Worm (Caenorhabditis elegans) whole organism, L3 larva: Measurements from ENCODE around the gene famh-161.
"Not testable (repeated sequence)": the region's sequence is repeated elsewhere in the genome, so short reads cannot be mapped to it uniquely, and the experiment has no call there.

Source experiments
- R02D3.7 ChIP-seq: fragments of 150-350 bp; optimal IDR thresholded peaks from 2 replicates; lab custom pipeline; 2014; ENCODE audit warnings: missing biosample characterization, missing genetic modification characterization
- ZK546.5 ChIP-seq: sonication (generic microtip); optimal IDR thresholded peaks from 2 replicates; lab custom pipeline; 2017; ENCODE audit warnings: missing biosample characterization, missing genetic modification characterization
- aly-2 ChIP-seq: fragments of 150-350 bp; optimal IDR thresholded peaks from 2 replicates; lab custom pipeline; 2014; ENCODE audit warnings: missing biosample characterization, missing genetic modification characterization
- ama-1 ChIP-seq: fragments of 150-350 bp; optimal IDR thresholded peaks from 2 replicates; lab custom pipeline; 2018
- ceh-28 ChIP-seq: fragments of 150-350 bp; optimal IDR thresholded peaks from 2 replicates; lab custom pipeline; 2014; ENCODE audit warnings: missing biosample characterization, missing genetic modification reagents, missing genetic modification characterization
- ceh-9 ChIP-seq: sonication (generic microtip); optimal IDR thresholded peaks from 2 replicates; lab custom pipeline; 2018; ENCODE audit warnings: missing biosample characterization, missing genetic modification characterization
- daf-12 ChIP-seq: fragments of 150-350 bp; optimal IDR thresholded peaks from 2 replicates; lab custom pipeline; 2014; ENCODE audit warnings: missing biosample characterization, missing genetic modification reagents, missing genetic modification characterization
- egl-27 ChIP-seq: sonication (generic microtip); optimal IDR thresholded peaks from 4 replicates; lab custom pipeline; 2017; ENCODE audit warnings: missing biosample characterization, missing genetic modification reagents, missing genetic modification characterization
- egl-5 ChIP-seq: fragments of 150-350 bp; optimal IDR thresholded peaks from 2 replicates; lab custom pipeline; 2017; ENCODE audit warnings: missing biosample characterization, missing genetic modification reagents, missing genetic modification characterization, inconsistent platforms
- elt-2 ChIP-seq: sonication (generic microtip); optimal IDR thresholded peaks from 2 replicates; lab custom pipeline; 2016; ENCODE audit warnings: missing genetic modification reagents, mild to moderate bottlenecking, missing genetic modification characterization, missing compliant biosample characterization
- elt-3 ChIP-seq, 3 experiments: fragments of 150-350 bp in 1 of 3; sonication (generic microtip) in 2 of 3; optimal IDR thresholded peaks; 2 replicates in 2 of 3; 4 replicates in 1 of 3; lab custom pipeline; 2014 to 2017; ENCODE audit warnings: missing biosample characterization in 3 of 3, missing genetic modification characterization in 3 of 3
- fkh-2 ChIP-seq: fragments of 150-350 bp; optimal IDR thresholded peaks from 2 replicates; lab custom pipeline; 2014; ENCODE audit warnings: missing biosample characterization, missing genetic modification reagents, missing genetic modification characterization
- hmg-11 ChIP-seq: sonication (generic microtip); optimal IDR thresholded peaks from 2 replicates; lab custom pipeline; 2016; ENCODE audit warnings: missing genetic modification characterization, missing compliant biosample characterization
- jun-1 ChIP-seq: fragments of 150-350 bp; optimal IDR thresholded peaks from 2 replicates; lab custom pipeline; 2014; ENCODE audit warnings: missing biosample characterization, missing genetic modification reagents, missing genetic modification characterization
- lin-15B ChIP-seq: fragments of 150-350 bp; optimal IDR thresholded peaks from 2 replicates; lab custom pipeline; 2014; ENCODE audit warnings: missing biosample characterization, missing genetic modification characterization
- lin-39 ChIP-seq: fragments of 150-350 bp; optimal IDR thresholded peaks from 2 replicates; lab custom pipeline; 2018; ENCODE audit warnings: missing biosample characterization, missing genetic modification reagents, missing genetic modification characterization
- lsy-12 ChIP-seq: sonication (generic microtip); optimal IDR thresholded peaks from 2 replicates; lab custom pipeline; 2016; ENCODE audit warnings: mild to moderate bottlenecking, missing genetic modification characterization, missing compliant biosample characterization
- mdl-1 ChIP-seq: fragments of 150-350 bp; optimal IDR thresholded peaks from 2 replicates; lab custom pipeline; 2014; ENCODE audit warnings: missing biosample characterization, missing genetic modification characterization
- nhr-11 ChIP-seq: fragments of 150-350 bp; optimal IDR thresholded peaks from 2 replicates; lab custom pipeline; 2014; ENCODE audit warnings: missing biosample characterization, missing genetic modification characterization
- nhr-12 ChIP-seq: fragments of 150-350 bp; optimal IDR thresholded peaks from 2 replicates; lab custom pipeline; 2014; ENCODE audit warnings: missing biosample characterization, missing genetic modification characterization
- nhr-237 ChIP-seq: fragments of 150-350 bp; optimal IDR thresholded peaks from 2 replicates; lab custom pipeline; 2014; ENCODE audit warnings: missing biosample characterization, missing genetic modification characterization
- nhr-25 ChIP-seq: sonication (generic microtip); optimal IDR thresholded peaks from 2 replicates; lab custom pipeline; 2017; ENCODE audit warnings: missing biosample characterization, missing genetic modification characterization
- nhr-43 ChIP-seq: sonication (generic microtip); optimal IDR thresholded peaks from 2 replicates; lab custom pipeline; 2016; ENCODE audit warnings: mild to moderate bottlenecking, missing genetic modification characterization, missing compliant biosample characterization; ENCODE audit not compliant: poor library complexity, severe bottlenecking
- nhr-67 ChIP-seq: fragments of 150-350 bp; optimal IDR thresholded peaks from 2 replicates; lab custom pipeline; 2014; ENCODE audit warnings: missing biosample characterization, missing genetic modification characterization
- nhr-76 ChIP-seq: fragments of 150-350 bp; sonication (generic microtip); optimal IDR thresholded peaks from 5 replicates; lab custom pipeline; 2014; ENCODE audit warnings: missing biosample characterization, missing genetic modification characterization
- nhr-77 ChIP-seq: fragments of 150-350 bp; optimal IDR thresholded peaks from 2 replicates; lab custom pipeline; 2014; ENCODE audit warnings: missing biosample characterization, missing genetic modification characterization
- pha-4 ChIP-seq: fragments of 150-350 bp; optimal IDR thresholded peaks from 2 replicates; lab custom pipeline; 2014; ENCODE audit warnings: missing biosample characterization, missing genetic modification reagents, missing genetic modification characterization
- pqm-1 ChIP-seq: fragments of 150-350 bp; optimal IDR thresholded peaks from 2 replicates; lab custom pipeline; 2017; ENCODE audit warnings: missing biosample characterization, missing genetic modification characterization, inconsistent platforms
- skn-1 ChIP-seq: fragments of 150-350 bp; optimal IDR thresholded peaks from 2 replicates; lab custom pipeline; 2014; ENCODE audit warnings: missing biosample characterization, missing genetic modification characterization
- tbx-2 ChIP-seq: sonication (generic microtip); optimal IDR thresholded peaks from 2 replicates; lab custom pipeline; 2016; ENCODE audit warnings: mild to moderate bottlenecking, missing genetic modification characterization, missing compliant biosample characterization
- ztf-11 ChIP-seq: fragments of 150-350 bp; optimal IDR thresholded peaks from 2 replicates; lab custom pipeline; 2014; ENCODE audit warnings: missing biosample characterization, missing genetic modification characterization
- ztf-4 ChIP-seq: fragments of 150-350 bp; optimal IDR thresholded peaks from 2 replicates; lab custom pipeline; 2014; ENCODE audit warnings: missing biosample characterization, missing genetic modification characterization

The famh-161 gene

DNA sequence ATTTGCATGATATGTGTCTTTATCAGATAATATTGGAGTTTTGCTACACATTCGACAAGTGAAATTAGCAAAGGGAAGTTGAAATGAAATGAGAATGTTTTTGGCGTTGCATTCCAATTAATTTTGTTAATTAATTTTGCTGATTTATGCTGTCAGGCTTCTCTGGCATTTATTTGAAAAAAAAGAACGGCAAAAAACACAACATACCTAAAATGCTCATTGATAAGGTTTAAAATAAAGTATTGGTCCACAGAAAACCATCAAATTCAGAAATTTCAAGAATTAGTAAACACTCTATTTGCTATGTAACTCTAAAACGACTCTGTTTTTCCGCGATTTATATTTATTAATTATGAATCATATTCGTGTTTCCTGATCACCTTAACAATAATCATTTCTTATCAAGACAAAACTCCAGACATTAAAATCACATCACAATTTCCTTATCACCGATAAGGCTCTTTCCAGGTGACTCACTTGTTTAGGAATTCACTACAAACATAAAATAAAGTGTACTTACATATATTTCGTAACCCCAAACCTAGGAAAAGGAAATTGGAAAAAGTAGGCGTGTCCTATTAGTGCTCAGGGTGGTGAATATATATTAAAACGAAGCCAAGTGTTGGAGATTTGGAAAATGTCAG is 8.0 kb downstream of the famh-161 start, which contains the start of the genes srh-166 and Y38H6C.24:
srh-166 (minus strand) TSS at position 51 of the 644 bp plus-strand sequence.
Y38H6C.24 (plus strand) TSS at position 620 of the 644 bp plus-strand sequence.
- TF ChIP-seq skn-1 (peak; percentile 41), jun-1 (tag; lab: Kevin White, UChicago) (peak; percentile 52), egl-27 (no peak), pqm-1 (tag; lab: Kevin White, UChicago) (peak; percentile 89), elt-2 (tag; lab: Kevin White, UChicago) (peak; percentile 82), nhr-77 (tag; lab: Kevin White, UChicago) (no peak)

DNA sequence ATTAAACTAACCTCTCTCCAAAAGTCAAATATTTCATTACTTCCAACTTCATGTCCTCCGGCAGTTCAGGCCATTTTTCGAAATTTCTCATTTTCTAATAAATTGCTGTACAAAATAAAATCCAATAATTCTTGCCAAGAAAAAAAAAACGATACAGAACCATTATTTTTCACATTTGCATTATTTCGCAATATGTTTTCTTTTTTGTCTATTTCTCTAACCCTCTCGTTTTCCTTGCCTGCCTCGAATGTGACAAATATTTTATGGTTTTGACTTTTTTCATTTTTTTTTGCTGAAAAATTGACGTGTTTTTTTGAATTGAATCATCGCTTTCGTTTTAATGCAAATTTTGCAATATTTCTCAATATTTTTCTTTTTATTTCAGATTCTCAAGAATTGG is 11.8 kb downstream of the famh-161 start, which contains the start of the genes Y38H6C.9 and fbxa-150:
Y38H6C.9 (minus strand) TSS at position 52 of the 400 bp plus-strand sequence.
fbxa-150 (plus strand) TSS at position 380 of the 400 bp plus-strand sequence.
- TF ChIP-seq aly-2 (tag; lab: Kevin White, UChicago), result no peak
- TF ChIP-seq ama-1 (lab: Kevin White, UChicago), result no peak
- TF ChIP-seq nhr-25, result no peak
- no peak for TF ChIP-seq nhr-77 (tag; lab: Kevin White, UChicago)
- TF ChIP-seq elt-3 (tag; optimal IDR thresholded peaks at IDR 0.05; lab: Kevin White, UChicago), result no peak
- TF ChIP-seq ztf-11 (tag; lab: Kevin White, UChicago), result no peak
- TF ChIP-seq egl-5 (tag; lab: Kevin White, UChicago), result no peak
- no peak for TF ChIP-seq lin-15B (tag; lab: Kevin White, UChicago)
- TF ChIP-seq nhr-12 (tag; lab: Kevin White, UChicago), result no peak
- TF ChIP-seq ztf-4 (tag; lab: Kevin White, UChicago), result no peak
- no peak for TF ChIP-seq ZK546.5
- no peak for TF ChIP-seq fkh-2
- no peak for TF ChIP-seq R02D3.7 (tag; lab: Kevin White, UChicago)
- no peak for TF ChIP-seq pha-4 (tag; lab: Kevin White, UChicago)

DNA sequence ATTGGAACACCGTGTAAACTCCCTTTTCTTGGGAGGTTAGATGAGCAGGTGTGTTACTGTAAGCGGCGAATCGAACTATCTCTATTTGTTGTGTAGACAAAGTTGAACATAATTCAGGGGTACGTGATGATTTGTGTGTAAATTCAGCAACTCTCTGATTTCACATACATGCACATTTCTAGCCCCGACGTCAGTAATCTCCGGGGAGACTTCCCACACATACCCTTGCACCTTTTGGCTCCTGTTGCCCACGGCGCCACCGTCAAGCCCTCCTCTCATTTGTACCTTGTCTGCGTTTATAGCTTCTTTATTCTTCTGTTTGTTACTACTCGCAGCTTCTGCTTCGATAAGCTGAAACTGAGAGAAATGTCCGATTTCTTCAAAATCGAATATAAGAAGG is 15.0 kb downstream of the famh-161 start, which contains the start of gene Y38H6C.25:
Y38H6C.25 (plus strand) TSS at position 301 of the 400 bp plus-strand sequence.
- TF ChIP-seq ztf-11 (tag; lab: Kevin White, UChicago), result no peak
- TF ChIP-seq daf-12 (tag; lab: Kevin White, UChicago), result no peak
- no peak for TF ChIP-seq hmg-11 (tag; lab: Kevin White, UChicago)
- no peak for TF ChIP-seq aly-2 (tag; lab: Kevin White, UChicago)

DNA sequence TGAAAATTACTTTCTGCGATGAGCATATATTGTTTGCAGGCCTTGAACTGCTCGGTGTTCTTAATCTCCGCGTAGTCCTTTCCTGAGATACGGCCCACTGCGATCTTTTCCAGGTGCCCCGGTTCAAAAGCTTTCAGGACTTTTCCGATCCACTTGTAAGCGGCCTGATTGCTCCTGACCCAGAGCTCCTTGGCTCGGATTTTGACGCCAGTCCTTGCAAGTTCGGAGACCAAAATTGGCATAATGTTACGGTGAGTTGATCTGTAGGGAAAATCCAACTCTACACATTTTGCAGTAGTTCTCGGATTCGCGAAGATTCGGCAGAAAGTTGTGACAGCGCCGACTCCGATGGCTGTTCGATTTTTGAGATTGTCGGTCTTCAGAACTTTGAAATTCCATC is 17.0 kb downstream of the famh-161 start:
- no peak for TF ChIP-seq nhr-237 (tag; lab: Kevin White, UChicago)
- no peak for TF ChIP-seq nhr-76
- no peak for TF ChIP-seq nhr-12 (tag; lab: Kevin White, UChicago)
- no peak for TF ChIP-seq mdl-1 (tag; lab: Kevin White, UChicago)
- no peak for TF ChIP-seq tbx-2 (tag; lab: Kevin White, UChicago)
- no peak for TF ChIP-seq skn-1
- no peak for TF ChIP-seq aly-2 (tag; lab: Kevin White, UChicago)
- TF ChIP-seq ceh-28 (tag; lab: Kevin White, UChicago), result no peak
- TF ChIP-seq daf-12 (tag; lab: Kevin White, UChicago), result no peak
- no peak for TF ChIP-seq ZK546.5
- no peak for TF ChIP-seq ceh-9 (tag; lab: Kevin White, UChicago)
- TF ChIP-seq nhr-77 (tag; lab: Kevin White, UChicago), result no peak
- no peak for TF ChIP-seq nhr-25
- no peak for TF ChIP-seq nhr-67
- no peak for TF ChIP-seq lin-15B (tag; lab: Kevin White, UChicago)
- TF ChIP-seq lsy-12 (tag; lab: Kevin White, UChicago), result no peak
- no peak for TF ChIP-seq elt-2 (tag; lab: Kevin White, UChicago)

DNA sequence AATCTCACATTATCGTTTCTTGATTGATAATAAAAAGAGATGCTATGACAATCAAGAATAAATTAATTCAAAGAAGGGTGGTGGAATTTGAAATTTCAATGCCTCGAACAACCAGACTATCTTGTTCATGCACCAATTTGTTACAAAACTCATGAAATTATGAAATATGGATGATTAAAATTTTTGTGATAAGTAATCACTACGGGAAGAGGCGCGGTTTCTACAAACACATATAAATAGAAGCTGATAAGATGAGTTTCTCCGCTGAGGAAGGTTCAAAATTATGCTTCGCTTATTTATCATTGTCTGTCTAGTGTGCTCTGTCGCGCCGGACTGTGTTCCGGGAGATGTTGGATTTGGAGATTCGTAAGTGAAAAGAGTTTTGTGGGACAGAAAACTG is 19.5 kb downstream of the famh-161 start:
- TF ChIP-seq nhr-11, result no peak
- TF ChIP-seq elt-2 (tag; lab: Kevin White, UChicago), result peak; percentile 58
- TF ChIP-seq, all 47 proteins: peak for 1

DNA sequence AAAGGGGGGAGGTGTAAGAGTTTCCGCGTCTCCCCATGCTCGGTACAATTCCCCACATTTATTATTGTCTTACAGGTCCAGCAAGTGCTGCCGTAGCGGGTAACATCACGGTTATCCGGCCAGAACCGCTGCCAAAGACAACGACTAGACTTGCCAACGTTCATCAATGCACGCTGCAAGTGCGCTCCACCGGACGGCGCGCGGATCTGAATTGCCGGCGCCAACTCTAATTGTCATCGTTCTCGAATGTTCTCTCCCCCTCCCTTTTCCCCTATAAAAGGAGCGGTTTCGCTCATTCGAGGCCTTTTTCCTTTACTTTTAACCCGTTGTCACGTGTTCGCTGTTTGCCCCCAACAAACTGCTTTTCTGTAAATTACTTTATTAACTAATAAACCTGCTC is 20.3 kb downstream of the famh-161 start, which contains the start of gene Y38H6C.8:
Y38H6C.8 (plus strand) TSS at position 301 of the 400 bp plus-strand sequence.
- TF ChIP-seq ZK546.5; nhr-43 (tag; lab: Kevin White, UChicago); lin-39 (tag; lab: Kevin White, UChicago): not testable (repeated sequence)
- TF ChIP-seq, all 47 proteins: peak for 0; not testable (repeated sequence) for 47
